Fruit fly (Drosophila melanogaster): ENCODE results near the gene CG13312.

Gene CG13312

dm6 chr3L:8783299-8783698 is 23.7 kb downstream of the CG13312 start:
- TF ChIP-seq bsh (GFP tag; optimal IDR thresholded peaks at IDR 0.05): peak in 1 of 2 experiments; percentile 24
- no peak for TF ChIP-seq Ptx1 (GFP tag; IDR thresholded peaks at IDR 0.05)
- 0 out of 2 replicates have a peak, but pooled peaks have one; percentile 16 for TF ChIP-seq Drgx (GFP tag; IDR thresholded peaks at IDR 0.05)
- TF ChIP-seq nom (GFP tag; optimal IDR thresholded peaks at IDR 0.05): peak; percentile 5
- TF ChIP-seq pnt (GFP tag; optimal IDR thresholded peaks at IDR 0.05): no peak

- TF ChIP-seq Drgx (GFP tag; IDR thresholded peaks at IDR 0.05): peak; percentile 41
- 0 out of 2 replicates have a peak, but pooled peaks have one; percentile 4 for TF ChIP-seq HLH3B (GFP tag; IDR thresholded peaks at IDR 0.05)
- peak in 1 of 2 experiments; percentile 34 for TF ChIP-seq bsh (GFP tag; optimal IDR thresholded peaks at IDR 0.05)
- no peak for TF ChIP-seq CG1832 (GFP tag; optimal IDR thresholded peaks at IDR 0.05)
- no peak for TF ChIP-seq CG3838 (GFP tag; optimal IDR thresholded peaks at IDR 0.05)
- no peak for TF ChIP-seq ewg (GFP tag; optimal IDR thresholded peaks at IDR 0.05)
- no peak for TF ChIP-seq CG1024 (GFP tag; IDR thresholded peaks at IDR 0.05)
- TF ChIP-seq run (tag; optimal IDR thresholded peaks at IDR 0.05): no peak
- peak; percentile 19 for TF ChIP-seq Blimp-1 (GFP tag; optimal IDR thresholded peaks at IDR 0.05)
- TF ChIP-seq so (GFP tag; IDR thresholded peaks at IDR 0.05): no peak
- TF ChIP-seq Pdp1 (GFP tag; optimal IDR thresholded peaks at IDR 0.05): no peak
- TF ChIP-seq lov (optimal IDR thresholded peaks at IDR 0.05): no peak
- TF ChIP-seq lov (GFP tag; IDR thresholded peaks at IDR 0.05): no peak
- no peak for TF ChIP-seq gcm (GFP tag; optimal IDR thresholded peaks at IDR 0.05)
- TF ChIP-seq sens (GFP tag): peak; percentile 29
Measured at dm6 chr3L:8781993-8782392, 25.0 kb downstream of the CG13312 start.

- no peak for TF ChIP-seq ind (GFP tag; optimal IDR thresholded peaks at IDR 0.05)
- no peak for TF ChIP-seq schlank (tag; optimal IDR thresholded peaks at IDR 0.05)
- TF ChIP-seq CG18764 (GFP tag; optimal IDR thresholded peaks at IDR 0.05): no peak
- TF ChIP-seq CG12071 (GFP tag; optimal IDR thresholded peaks at IDR 0.05): no peak
- TF ChIP-seq salm (tag; optimal IDR thresholded peaks at IDR 0.05): no peak
- no peak for TF ChIP-seq H15 (GFP tag; IDR thresholded peaks at IDR 0.05)
- no peak for TF ChIP-seq Dip2 (GFP tag; IDR thresholded peaks at IDR 0.05)
- no peak for TF ChIP-seq grau (tag; optimal IDR thresholded peaks at IDR 0.05)
- TF ChIP-seq chinmo (GFP tag; IDR thresholded peaks at IDR 0.05; ENCODE audit: partially characterized antibody): 0 out of 4 replicates have a peak, but pooled peaks have one; percentile 57
- no peak for TF ChIP-seq Hr51 (GFP tag; optimal IDR thresholded peaks at IDR 0.05)
- peak; percentile 72 for TF ChIP-seq Med (GFP tag)
- peak; percentile 38 for TF ChIP-seq sens (GFP tag)
- no peak for TF ChIP-seq Hr3 (GFP tag; optimal IDR thresholded peaks at IDR 0.05)
- TF ChIP-seq vvl (GFP tag; IDR thresholded peaks at IDR 0.05): peak; percentile 61; the same call in 1 of the 2 replicates
- no peak for TF ChIP-seq nmo (GFP tag; optimal IDR thresholded peaks at IDR 0.05)
- no peak for TF ChIP-seq ERR (GFP tag; optimal IDR thresholded peaks at IDR 0.05)
- no peak for TF ChIP-seq pb (GFP tag; optimal IDR thresholded peaks at IDR 0.05)
- no peak for TF ChIP-seq tll (GFP tag; optimal IDR thresholded peaks at IDR 0.05)
- TF ChIP-seq CG15514 (GFP tag; optimal IDR thresholded peaks at IDR 0.05): no peak
- peak; percentile 32 for TF ChIP-seq oc (tag; optimal IDR thresholded peaks at IDR 0.05)
- no peak for TF ChIP-seq Deaf1 (tag; optimal IDR thresholded peaks at IDR 0.05)
Measured at dm6 chr3L:8780723-8781296, 26.2 kb downstream of the CG13312 start.
